Fruit fly (Drosophila melanogaster) whole organism, embryonic: ENCODE measurements around the gene svr.

Experiments used
- Bgb ChIP-seq: fragments of 200-800 bp; sonication (Bioruptor generic); IDR thresholded peaks from 2 replicates; pipeline ENCODE4 v1.3.6; 2022; ENCODE audit warnings: missing biosample characterization, missing genetic modification characterization; ENCODE audit not compliant: partially characterized antibody
- CG10959 ChIP-seq: fragments of 200-800 bp; sonication (Bioruptor generic); IDR thresholded peaks from 2 replicates; pipeline ENCODE4 v1.3.6; 2022; ENCODE audit warnings: missing biosample characterization, missing genetic modification characterization
- CG11093 ChIP-seq: fragments of 200-800 bp; sonication (Bioruptor generic); IDR thresholded peaks from 3 replicates; pipeline ENCODE4 v1.3.6; 2022; ENCODE audit warnings: missing biosample characterization, missing genetic modification characterization
- CG12219 ChIP-seq: fragments of 200-800 bp; sonication (Bioruptor generic); optimal IDR thresholded peaks from 3 replicates; lab custom pipeline; 2018; ENCODE audit warnings: missing biosample characterization, mild to moderate bottlenecking, missing genetic modification characterization
- CG12942 ChIP-seq: fragments of 200-800 bp; sonication (Bioruptor generic); optimal IDR thresholded peaks from 3 replicates; lab custom pipeline; 2016; ENCODE audit warnings: missing biosample characterization, missing genetic modification characterization
- CG15479 ChIP-seq: fragments of 200-800 bp; sonication (Bioruptor generic); optimal IDR thresholded peaks from 3 replicates; lab custom pipeline; 2019; ENCODE audit warnings: missing biosample characterization, mild to moderate bottlenecking, missing genetic modification characterization, moderate library complexity
- CG2120 ChIP-seq: fragments of 200-800 bp; sonication (Bioruptor generic); optimal IDR thresholded peaks from 3 replicates; lab custom pipeline; 2016; ENCODE audit warnings: missing biosample characterization, missing genetic modification characterization
- CG2202 ChIP-seq: fragments of 200-800 bp; sonication (Bioruptor generic); optimal IDR thresholded peaks from 2 replicates; lab custom pipeline; 2018; ENCODE audit warnings: missing biosample characterization, mild to moderate bottlenecking, missing genetic modification characterization
- CG31388 ChIP-seq: fragments of 200-800 bp; sonication (Bioruptor generic); optimal IDR thresholded peaks from 2 replicates; lab custom pipeline; 2016; ENCODE audit warnings: missing biosample characterization, missing genetic modification characterization
- CG33557 ChIP-seq: fragments of 200-800 bp; sonication (Bioruptor generic); optimal IDR thresholded peaks from 2 replicates; lab custom pipeline; 2019; ENCODE audit warnings: missing biosample characterization, mild to moderate bottlenecking, missing genetic modification characterization, moderate library complexity
- CG4360 ChIP-seq: fragments of 200-800 bp; sonication (Bioruptor generic); IDR thresholded peaks from 2 replicates; pipeline ENCODE4 v1.3.6; 2022; ENCODE audit warnings: missing biosample characterization, missing genetic modification characterization
- CG4617 ChIP-seq: fragments of 200-800 bp; sonication (Bioruptor generic); optimal IDR thresholded peaks from 3 replicates; lab custom pipeline; 2016; ENCODE audit warnings: missing biosample characterization, missing genetic modification characterization, borderline replicate concordance
- CG6654 ChIP-seq: fragments of 200-800 bp; sonication (Bioruptor generic); optimal IDR thresholded peaks from 2 replicates; lab custom pipeline; 2017; ENCODE audit warnings: missing biosample characterization, mild to moderate bottlenecking, missing genetic modification characterization
- CG6765 ChIP-seq: fragments of 200-800 bp; sonication (Bioruptor generic); optimal IDR thresholded peaks from 3 replicates; lab custom pipeline; 2017; ENCODE audit warnings: missing biosample characterization, mild to moderate bottlenecking, missing genetic modification characterization
- CG7556 ChIP-seq: fragments of 200-800 bp; sonication (Bioruptor generic); optimal IDR thresholded peaks from 2 replicates; lab custom pipeline; 2017; ENCODE audit warnings: missing biosample characterization, mild to moderate bottlenecking, missing genetic modification characterization
- CG9817 ChIP-seq: fragments of 200-800 bp; sonication (Bioruptor generic); optimal IDR thresholded peaks from 2 replicates; lab custom pipeline; 2018; ENCODE audit warnings: missing biosample characterization, mild to moderate bottlenecking, missing genetic modification characterization, moderate library complexity
- Dek ChIP-seq: fragments of 200-800 bp; sonication (Bioruptor generic); optimal IDR thresholded peaks from 3 replicates; lab custom pipeline; 2019; ENCODE audit warnings: missing biosample characterization, mild to moderate bottlenecking, missing genetic modification characterization, moderate library complexity
- Dll ChIP-seq: fragments of 200-800 bp; sonication (Bioruptor generic); IDR thresholded peaks from 4 replicates; pipeline ENCODE4 v1.3.6; 2022; ENCODE audit warnings: missing biosample characterization, missing genetic modification characterization; ENCODE audit not compliant: partially characterized antibody
- E2f2 ChIP-seq: fragments of 200-800 bp; sonication (Bioruptor generic); IDR thresholded peaks from 2 replicates; pipeline ENCODE4 v1.3.6; 2022; ENCODE audit warnings: missing biosample characterization, missing genetic modification characterization
- Ets65A ChIP-seq: fragments of 200-800 bp; sonication (Bioruptor generic); peaks from one replicate; lab custom pipeline; 2016; ENCODE audit warnings: missing biosample characterization, missing genetic modification characterization
- Fer3 ChIP-seq: fragments of 200-800 bp; sonication (Bioruptor generic); optimal IDR thresholded peaks from 2 replicates; lab custom pipeline; 2018; ENCODE audit warnings: missing biosample characterization, mild to moderate bottlenecking, missing genetic modification characterization, moderate library complexity
- Med ChIP-seq: fragments of 200-800 bp; sonication (Bioruptor generic); peaks from one replicate; lab custom pipeline; 2016; ENCODE audit warnings: missing biosample characterization, missing genetic modification characterization, mild to moderate bottlenecking, inconsistent platforms, moderate library complexity
- Side ChIP-seq: fragments of 200-800 bp; sonication (Bioruptor generic); optimal IDR thresholded peaks from 2 replicates; lab custom pipeline; 2016; ENCODE audit warnings: missing biosample characterization, missing genetic modification characterization
- Sry-β ChIP-seq: fragments of 200-800 bp; sonication (Bioruptor generic); optimal IDR thresholded peaks from 2 replicates; lab custom pipeline; 2018; ENCODE audit warnings: missing biosample characterization, mild to moderate bottlenecking, missing genetic modification characterization, moderate library complexity
- Taf1 ChIP-seq: fragments of 200-800 bp; sonication (Bioruptor generic); IDR thresholded peaks from 2 replicates; pipeline ENCODE4 v1.3.6; 2022; ENCODE audit warnings: missing biosample characterization, missing genetic modification characterization
- btn ChIP-seq: fragments of 200-800 bp; sonication (Bioruptor generic); optimal IDR thresholded peaks from 2 replicates; lab custom pipeline; 2016; ENCODE audit warnings: missing biosample characterization, missing genetic modification characterization
- cas ChIP-seq: fragments of 200-800 bp; sonication (Bioruptor generic); IDR thresholded peaks from 2 replicates; pipeline ENCODE4 v1.3.6; 2022; ENCODE audit warnings: missing biosample characterization, missing genetic modification characterization
- chm ChIP-seq: fragments of 200-800 bp; sonication (Bioruptor generic); IDR thresholded peaks from 2 replicates; pipeline ENCODE4 v1.3.6; 2022; ENCODE audit warnings: missing biosample characterization, missing genetic modification characterization
- croc ChIP-seq: fragments of 200-800 bp; sonication (Bioruptor generic); conservative IDR thresholded peaks from 3 replicates; pipeline ENCODE4 v1.3.6; 2022; ENCODE audit warnings: missing biosample characterization, missing genetic modification characterization
- dm ChIP-seq: fragments of 200-800 bp; sonication (Bioruptor generic); optimal IDR thresholded peaks from 3 replicates; lab custom pipeline; 2016; ENCODE audit warnings: missing biosample characterization, missing genetic modification characterization
- fru ChIP-seq: fragments of >200 bp; optimal IDR thresholded peaks from 2 replicates; lab custom pipeline; 2017
- gcm ChIP-seq: fragments of 200-800 bp; sonication (Bioruptor generic); optimal IDR thresholded peaks from 2 replicates; lab custom pipeline; 2019; ENCODE audit warnings: missing biosample characterization, mild to moderate bottlenecking, missing genetic modification characterization, moderate library complexity
- gem ChIP-seq: fragments of 200-800 bp; sonication (Bioruptor generic); optimal IDR thresholded peaks from 2 replicates; lab custom pipeline; 2019; ENCODE audit warnings: missing biosample characterization, mild to moderate bottlenecking, missing genetic modification characterization, moderate library complexity
- gt ChIP-seq: fragments of 200-800 bp; sonication (Bioruptor generic); IDR thresholded peaks from 2 replicates; pipeline ENCODE4 v1.3.6; 2022; ENCODE audit warnings: missing biosample characterization, missing genetic modification characterization
- ken ChIP-seq: fragments of 200-800 bp; sonication (Bioruptor generic); IDR thresholded peaks from 3 replicates; pipeline ENCODE4 v1.3.6; 2022; ENCODE audit warnings: missing biosample characterization, missing genetic modification characterization
- lilli ChIP-seq: fragments of 200-800 bp; sonication (Bioruptor generic); optimal IDR thresholded peaks from 3 replicates; lab custom pipeline; 2016; ENCODE audit warnings: missing biosample characterization, missing genetic modification characterization
- lola ChIP-seq, 3 experiments: fragments of >200 bp in 2 of 3; fragments of 200-800 bp in 1 of 3; sonication (Bioruptor generic) in 1 of 3; optimal IDR thresholded peaks; 2 replicates each; lab custom pipeline; 2017 to 2019; ENCODE audit warnings: missing biosample characterization in 3 of 3, missing genetic modification characterization in 3 of 3, mild to moderate bottlenecking in 1 of 3, moderate library complexity in 1 of 3
- nerfin-2 ChIP-seq: fragments of 200-800 bp; sonication (Bioruptor generic); IDR thresholded peaks from 2 replicates; pipeline ENCODE4 v1.3.6; 2022; ENCODE audit warnings: missing biosample characterization, missing genetic modification characterization; ENCODE audit not compliant: partially characterized antibody
- org-1 ChIP-seq: fragments of 200-800 bp; sonication (Bioruptor generic); optimal IDR thresholded peaks from 2 replicates; lab custom pipeline; 2017; ENCODE audit warnings: missing biosample characterization, missing genetic modification characterization
- peb ChIP-seq: fragments of 200-800 bp; sonication (Bioruptor generic); IDR thresholded peaks from 2 replicates; pipeline ENCODE4 v1.3.6; 2022; ENCODE audit warnings: missing biosample characterization, missing genetic modification characterization
- pfk ChIP-seq: fragments of 200-800 bp; sonication (Bioruptor generic); optimal IDR thresholded peaks from 2 replicates; lab custom pipeline; 2018; ENCODE audit warnings: missing biosample characterization, mild to moderate bottlenecking, missing genetic modification characterization, moderate library complexity
- pita ChIP-seq: fragments of 200-800 bp; sonication (Bioruptor generic); optimal IDR thresholded peaks from 2 replicates; lab custom pipeline; 2017; ENCODE audit warnings: missing biosample characterization, mild to moderate bottlenecking, missing genetic modification characterization
- repo ChIP-seq: fragments of 200-800 bp; sonication (Bioruptor generic); optimal IDR thresholded peaks from 2 replicates; lab custom pipeline; 2016; ENCODE audit warnings: missing biosample characterization, missing genetic modification characterization
- so ChIP-seq: fragments of 200-800 bp; sonication (Bioruptor generic); IDR thresholded peaks from 3 replicates; pipeline ENCODE4 v1.3.6; 2022; ENCODE audit warnings: missing biosample characterization, missing genetic modification characterization
- ssp ChIP-seq: fragments of 200-800 bp; sonication (Bioruptor generic); IDR thresholded peaks from 2 replicates; pipeline ENCODE4 v1.3.6; 2022; ENCODE audit warnings: missing biosample characterization, missing genetic modification characterization
- stc ChIP-seq: fragments of 200-800 bp; sonication (Bioruptor generic); IDR thresholded peaks from 2 replicates; pipeline ENCODE4 v1.3.6; 2022; ENCODE audit warnings: missing biosample characterization, missing genetic modification characterization
- tll ChIP-seq, 2 experiments: fragments of 200-800 bp in 1 of 2; fragments of >200 bp in 1 of 2; sonication (Bioruptor generic) in 1 of 2; optimal IDR thresholded peaks; 2 replicates each; lab custom pipeline; 2017 to 2019; ENCODE audit warnings: missing biosample characterization in 2 of 2, missing genetic modification characterization in 2 of 2, mild to moderate bottlenecking in 1 of 2, moderate library complexity in 1 of 2
- twi ChIP-seq: fragments of 200-800 bp; optimal IDR thresholded peaks from 2 replicates; lab custom pipeline; 2019; ENCODE audit warnings: missing biosample characterization, mild to moderate bottlenecking, missing genetic modification characterization, moderate library complexity

Gene svr

DNA sequence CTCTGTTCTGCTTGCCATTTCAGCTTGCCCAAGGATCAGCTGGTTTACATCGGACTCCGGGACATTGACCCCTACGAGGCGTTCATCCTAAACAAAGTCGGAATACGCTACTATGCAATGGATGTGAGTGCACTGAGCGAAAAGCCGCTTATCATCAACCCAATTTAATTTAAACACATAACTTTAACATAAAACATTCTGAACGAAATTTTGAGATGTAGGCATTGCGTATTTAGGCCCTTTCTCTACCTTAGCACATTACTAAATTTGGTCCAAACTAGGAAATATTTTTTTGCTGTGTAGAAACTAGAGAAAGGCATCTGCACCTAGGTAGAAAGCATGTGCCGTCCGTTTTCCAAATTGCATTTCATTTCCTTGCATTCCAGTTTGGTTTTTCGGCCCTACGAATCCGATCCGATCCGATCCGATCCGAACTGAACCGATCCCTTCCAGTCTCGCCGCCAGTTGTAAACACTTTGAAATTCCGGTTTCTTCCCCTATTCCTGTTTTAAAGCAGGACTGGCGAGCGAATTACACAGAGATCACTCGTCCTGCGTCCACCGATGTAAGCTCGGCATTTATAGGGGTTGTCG is 30.3 kb downstream of the svr start (continued):
- TF ChIP-seq gcm (GFP tag; lab: Kevin White, UChicago) (peak; percentile 42), pfk (GFP tag; lab: Kevin White, UChicago) (peak; percentile 53), Ets65A (GFP tag; lab: Kevin White, UChicago) (peak; percentile 91), cas (no peak), Dll (no peak), CG2202 (tag; lab: Kevin White, UChicago) (peak; percentile 62), CG12942 (GFP tag; lab: Kevin White, UChicago) (peak; percentile 12), gt (0 out of 2 replicates have a peak, but pooled peaks have one; percentile 12), dm (GFP tag; lab: Kevin White, UChicago) (peak; percentile 47), ken (GFP tag; lab: Robert Waterston, UW) (peak; percentile 38; the same call in 1 of the 3 replicates), CG10959 (GFP tag; lab: Robert Waterston, UW) (peak; percentile 91), twi (tag; lab: Kevin White, UChicago) (peak; percentile 44), CG11093 (GFP tag; lab: Robert Waterston, UW) (0 out of 3 replicates have a peak, but pooled peaks have one; percentile 42), E2f2 (GFP tag; lab: Robert Waterston, UW) (no peak), CG15479 (peak; percentile 79), croc (GFP tag; lab: Robert Waterston, UW) (peak; percentile 61), CG31388 (GFP tag; lab: Kevin White, UChicago) (peak; percentile 30), CG6654 (GFP tag; lab: Kevin White, UChicago) (no peak), Bgb (no peak), peb (GFP tag; lab: Robert Waterston, UW) (no peak), Sry-β (no peak), CG4617 (GFP tag; lab: Kevin White, UChicago) (peak; percentile 4), tll (GFP tag; optimal IDR thresholded peaks at IDR 0.05; lab: Kevin White, UChicago) (peak; percentile 15 to 76), CG7556 (GFP tag; lab: Kevin White, UChicago) (peak; percentile 47), Med (GFP tag; lab: Kevin White, UChicago) (peak; percentile 90), CG6765 (GFP tag; lab: Kevin White, UChicago) (no peak), repo (GFP tag; lab: Kevin White, UChicago) (peak; percentile 59)

DNA sequence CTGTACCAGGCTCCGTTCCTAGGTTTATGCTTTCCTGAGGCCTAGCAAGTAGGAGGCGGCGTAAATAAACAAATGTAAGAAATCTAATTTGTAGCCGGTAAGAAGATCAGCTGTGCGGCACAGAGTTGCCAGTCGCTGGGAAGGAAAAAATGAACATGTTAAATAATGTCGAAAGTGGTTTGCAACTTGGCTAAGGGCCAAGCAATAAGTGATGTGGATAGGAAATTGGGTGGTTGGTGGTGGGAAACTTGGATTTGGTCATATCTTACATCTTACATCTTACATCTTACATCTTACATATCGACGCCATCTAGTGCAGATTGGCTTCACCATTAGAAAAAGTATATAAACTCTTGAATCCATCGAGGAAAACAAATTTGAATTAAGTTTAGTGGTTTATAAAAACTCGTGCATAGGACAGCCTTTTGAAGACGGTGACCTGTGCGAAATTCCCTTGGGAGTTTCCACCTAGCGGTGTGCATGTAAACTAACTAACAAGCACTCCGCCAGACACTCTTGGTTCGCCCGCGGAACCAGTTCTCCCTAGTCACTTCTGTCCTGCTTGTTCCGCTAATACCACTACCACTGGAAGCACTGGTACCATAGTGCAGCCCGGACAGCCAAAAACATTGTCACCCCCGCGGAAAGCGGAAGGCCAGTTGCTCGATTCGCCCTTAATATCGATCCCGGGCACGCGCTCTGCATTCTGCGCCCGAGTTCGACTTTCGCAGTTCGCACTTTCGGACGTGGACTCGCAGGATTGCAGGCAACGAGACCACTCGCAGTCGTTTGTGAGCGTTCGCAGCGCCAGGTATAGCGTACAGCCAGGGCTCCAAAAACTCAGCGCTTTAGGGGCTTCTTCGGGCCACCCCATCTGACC is 33.7 kb downstream of the svr start, which contains the start of the genes CG4293 and Appl:
CG4293 (minus strand) TSS at position 568 of the 880 bp plus-strand sequence.
Appl (plus strand) TSS at position 778 of the 880 bp plus-strand sequence.
- TF ChIP-seq pita (GFP tag; lab: Kevin White, UChicago) (peak; percentile 97), so (GFP tag; lab: Robert Waterston, UW) (no peak), CG6765 (GFP tag; lab: Kevin White, UChicago) (no peak), CG9817 (no peak), nerfin-2 (GFP tag; lab: Robert Waterston, UW) (no peak), fru (lab: Kevin White, UChicago) (no peak), Side (no peak), CG33557 (no peak), CG12942 (GFP tag; lab: Kevin White, UChicago) (no peak), CG2120 (GFP tag; lab: Kevin White, UChicago) (peak; percentile 13), gem (tag; lab: Kevin White, UChicago) (no peak), Taf1 (GFP tag; lab: Robert Waterston, UW) (no peak), CG4360 (no peak), ssp (GFP tag; lab: Robert Waterston, UW) (no peak), btn (GFP tag; lab: Kevin White, UChicago) (no peak), CG12219 (no peak), chm (GFP tag; lab: Robert Waterston, UW) (no peak), lilli (GFP tag; lab: Kevin White, UChicago) (no peak), Fer3 (no peak), org-1 (no peak), stc (GFP tag; lab: Robert Waterston, UW) (no peak), Dek (tag; lab: Kevin White, UChicago) (no peak), lola (GFP tag; optimal IDR thresholded peaks at IDR 0.05; lab: Kevin White, UChicago) (no peak)
